Worm (Caenorhabditis elegans) whole organism, L1 larva: Measurements from ENCODE around the gene F33C8.2.

ENCODE experiments used
- C16A3.4 ChIP-seq: fragments of 150-350 bp; optimal IDR thresholded peaks from 2 replicates; lab custom pipeline; 2014; ENCODE audit warnings: missing biosample characterization, missing genetic modification characterization
- C34B4.2 ChIP-seq: sonication (generic microtip); optimal IDR thresholded peaks from 2 replicates; lab custom pipeline; 2017; ENCODE audit warnings: mild to moderate bottlenecking, missing genetic modification characterization, missing compliant biosample characterization
- F16B12.6 ChIP-seq: fragments of 150-350 bp; optimal IDR thresholded peaks from 2 replicates; lab custom pipeline; 2014; ENCODE audit warnings: missing biosample characterization, missing genetic modification characterization
- Y116A8C.19 ChIP-seq: sonication (generic microtip); optimal IDR thresholded peaks from 2 replicates; lab custom pipeline; 2016; ENCODE audit warnings: missing compliant biosample characterization, missing genetic modification characterization, borderline replicate concordance
- alr-1 ChIP-seq: fragments of 200-800 bp; sonication (Bioruptor generic); optimal IDR thresholded peaks from 2 replicates; lab custom pipeline; 2018; ENCODE audit warnings: borderline replicate concordance, mild to moderate bottlenecking, missing genetic modification characterization, missing compliant biosample characterization
- aly-2 ChIP-seq: fragments of 150-350 bp; optimal IDR thresholded peaks from 2 replicates; lab custom pipeline; 2014; ENCODE audit warnings: missing biosample characterization, missing genetic modification characterization
- dpl-1 ChIP-seq, 3 experiments: fragments of 150-350 bp in 2 of 3; sonication (generic microtip) in 1 of 3; optimal IDR thresholded peaks; 2 replicates each; lab custom pipeline; 2014 to 2017; ENCODE audit warnings: missing biosample characterization in 3 of 3, missing genetic modification characterization in 3 of 3, missing genetic modification reagents in 3 of 3
- efl-1 ChIP-seq, 4 experiments: fragments of 150-350 bp; optimal IDR thresholded peaks in 3 of 4; peaks in 1 of 4; 1 replicate in 1 of 4; 2 replicates in 3 of 4; lab custom pipeline; 2014; ENCODE audit warnings: missing biosample characterization in 2 of 4, missing genetic modification characterization in 2 of 4, missing genetic modification reagents in 2 of 4
- egl-13 ChIP-seq: sonication (generic microtip); optimal IDR thresholded peaks from 2 replicates; lab custom pipeline; 2016; ENCODE audit warnings: missing genotype, missing genetic modification reagents, missing genetic modification characterization, missing compliant biosample characterization
- egl-27 ChIP-seq, 2 experiments: fragments of 150-350 bp in 1 of 2; sonication (generic microtip); optimal IDR thresholded peaks; 3 replicates each; lab custom pipeline; 2017 to 2018; ENCODE audit warnings: missing biosample characterization in 2 of 2, missing genetic modification characterization in 2 of 2, missing genetic modification reagents in 2 of 2
- fkh-10 ChIP-seq: sonication (generic microtip); optimal IDR thresholded peaks from 2 replicates; lab custom pipeline; 2017; ENCODE audit warnings: missing biosample characterization, missing genetic modification reagents, missing genetic modification characterization
- fkh-4 ChIP-seq: sonication (generic microtip); optimal IDR thresholded peaks from 2 replicates; lab custom pipeline; 2016; ENCODE audit warnings: missing compliant biosample characterization, missing genetic modification characterization, borderline replicate concordance
- fos-1 ChIP-seq: fragments of 150-350 bp; optimal IDR thresholded peaks from 2 replicates; lab custom pipeline; 2014; ENCODE audit warnings: missing biosample characterization, missing genetic modification characterization
- irx-1 ChIP-seq: sonication (generic microtip); optimal IDR thresholded peaks from 2 replicates; lab custom pipeline; 2016; ENCODE audit warnings: missing genetic modification characterization, missing compliant biosample characterization
- isw-1 ChIP-seq: fragments of 200-800 bp; sonication (Bioruptor generic); IDR thresholded peaks from 2 replicates; pipeline ENCODE4 v1.3.6; 2022; ENCODE audit warnings: missing genetic modification characterization, missing compliant biosample characterization
- jun-1 ChIP-seq: fragments of 150-350 bp; optimal IDR thresholded peaks from 2 replicates; lab custom pipeline; 2014; ENCODE audit warnings: missing biosample characterization, missing genetic modification reagents, missing genetic modification characterization
- lin-13 ChIP-seq: fragments of 150-350 bp; optimal IDR thresholded peaks from 2 replicates; lab custom pipeline; 2014; ENCODE audit warnings: missing biosample characterization, missing genetic modification reagents, missing genetic modification characterization
- lin-14 ChIP-seq: fragments of 200-800 bp; sonication (Bioruptor generic); optimal IDR thresholded peaks from 2 replicates; lab custom pipeline; 2018; ENCODE audit warnings: mild to moderate bottlenecking, missing genetic modification characterization, moderate library complexity, missing compliant biosample characterization
- mab-9 ChIP-seq: fragments of 200-800 bp; sonication (Bioruptor generic); IDR thresholded peaks from 2 replicates; pipeline ENCODE4 v1.3.6; 2022; ENCODE audit warnings: missing genetic modification reagents, missing genetic modification characterization, missing compliant biosample characterization
- mdl-1 ChIP-seq, 2 experiments: fragments of 150-350 bp; optimal IDR thresholded peaks; 2 replicates each; lab custom pipeline; 2014 to 2017; ENCODE audit warnings: missing biosample characterization in 2 of 2, missing genetic modification characterization in 2 of 2, inconsistent platforms in 1 of 2
- mef-2 ChIP-seq: fragments of 150-350 bp; optimal IDR thresholded peaks from 2 replicates; lab custom pipeline; 2014; ENCODE audit warnings: missing biosample characterization, missing genetic modification characterization
- mep-1 ChIP-seq: fragments of 150-350 bp; optimal IDR thresholded peaks from 2 replicates; lab custom pipeline; 2014; ENCODE audit warnings: missing biosample characterization, missing genetic modification characterization
- nhr-11 ChIP-seq: fragments of 150-350 bp; optimal IDR thresholded peaks from 2 replicates; lab custom pipeline; 2014; ENCODE audit warnings: missing biosample characterization, missing genetic modification characterization
- nhr-12 ChIP-seq: sonication (generic microtip); optimal IDR thresholded peaks from 2 replicates; lab custom pipeline; 2017; ENCODE audit warnings: missing biosample characterization, missing genetic modification characterization
- nhr-19 ChIP-seq: fragments of 200-800 bp; sonication (Bioruptor generic); conservative IDR thresholded peaks from 2 replicates; pipeline ENCODE4 v1.3.6; 2022; ENCODE audit warnings: missing genetic modification characterization, missing compliant biosample characterization
- nhr-237 ChIP-seq: fragments of 150-350 bp; optimal IDR thresholded peaks from 2 replicates; lab custom pipeline; 2014; ENCODE audit warnings: missing biosample characterization, missing genetic modification characterization
- nhr-47 ChIP-seq: sonication (generic microtip); optimal IDR thresholded peaks from 2 replicates; lab custom pipeline; 2016; ENCODE audit warnings: mild to moderate bottlenecking, missing genetic modification characterization, moderate library complexity, missing compliant biosample characterization
- nhr-71 ChIP-seq: sonication (generic microtip); optimal IDR thresholded peaks from 2 replicates; lab custom pipeline; 2016; ENCODE audit warnings: mild to moderate bottlenecking, missing genetic modification characterization, moderate library complexity, missing compliant biosample characterization
- nhr-76 ChIP-seq: sonication (generic microtip); optimal IDR thresholded peaks from 2 replicates; lab custom pipeline; 2017; ENCODE audit warnings: missing biosample characterization, missing genetic modification characterization
- nhr-77 ChIP-seq: fragments of 150-350 bp; optimal IDR thresholded peaks from 2 replicates; lab custom pipeline; 2014; ENCODE audit warnings: missing biosample characterization, missing genetic modification characterization
- nhr-84 ChIP-seq: sonication (generic microtip); optimal IDR thresholded peaks from 2 replicates; lab custom pipeline; 2017; ENCODE audit warnings: missing biosample characterization, missing genetic modification characterization
- nhr-85 ChIP-seq: sonication (generic microtip); peaks from one replicate; lab custom pipeline; 2016; ENCODE audit warnings: missing genetic modification characterization, inconsistent platforms, missing compliant biosample characterization
- nhr-90 ChIP-seq: sonication (generic microtip); optimal IDR thresholded peaks from 2 replicates; lab custom pipeline; 2016; ENCODE audit warnings: mild to moderate bottlenecking, missing genetic modification characterization, missing compliant biosample characterization; ENCODE audit not compliant: poor library complexity
- pag-3 ChIP-seq: sonication (generic microtip); optimal IDR thresholded peaks from 2 replicates; lab custom pipeline; 2017; ENCODE audit warnings: missing genetic modification characterization, mild to moderate bottlenecking, missing compliant biosample characterization, antibody characterized with exemption, borderline replicate concordance; ENCODE audit not compliant: insufficient read depth
- pqm-1 ChIP-seq: sonication (generic microtip); optimal IDR thresholded peaks from 3 replicates; lab custom pipeline; 2017; ENCODE audit warnings: missing biosample characterization, missing genetic modification characterization
- rnt-1 ChIP-seq: sonication (generic microtip); optimal IDR thresholded peaks from 2 replicates; lab custom pipeline; 2016; ENCODE audit warnings: mild to moderate bottlenecking, missing genetic modification characterization, moderate library complexity, missing compliant biosample characterization
- snpc-4 ChIP-seq: fragments of 150-350 bp; optimal IDR thresholded peaks from 2 replicates; lab custom pipeline; 2014; ENCODE audit warnings: missing biosample characterization, missing genetic modification characterization
- snu-23 ChIP-seq: sonication (generic microtip); optimal IDR thresholded peaks from 2 replicates; lab custom pipeline; 2016; ENCODE audit warnings: missing genetic modification characterization, missing compliant biosample characterization
- sup-37 ChIP-seq: fragments of 200-800 bp; sonication (Bioruptor generic); optimal IDR thresholded peaks from 2 replicates; lab custom pipeline; 2018; ENCODE audit warnings: mild to moderate bottlenecking, missing genetic modification characterization, missing compliant biosample characterization
- tlp-1 ChIP-seq: fragments of 150-350 bp; optimal IDR thresholded peaks from 2 replicates; lab custom pipeline; 2014; ENCODE audit warnings: missing biosample characterization, missing genetic modification characterization
- unc-130 ChIP-seq: fragments of 150-350 bp; optimal IDR thresholded peaks from 2 replicates; lab custom pipeline; 2017; ENCODE audit warnings: missing biosample characterization, missing genetic modification characterization, inconsistent platforms
- unc-86 ChIP-seq: sonication (generic microtip); optimal IDR thresholded peaks from 2 replicates; lab custom pipeline; 2016; ENCODE audit warnings: missing genetic modification characterization, missing compliant biosample characterization
- unc-98 ChIP-seq: fragments of 200-800 bp; sonication (Bioruptor generic); IDR thresholded peaks from 2 replicates; pipeline ENCODE4 v1.3.6; 2022; ENCODE audit warnings: missing genetic modification characterization, missing compliant biosample characterization
- vab-15 ChIP-seq: sonication (generic microtip); optimal IDR thresholded peaks from 2 replicates; lab custom pipeline; 2017; ENCODE audit warnings: missing genotype, mild to moderate bottlenecking, missing genetic modification characterization, missing compliant biosample characterization
- zag-1 ChIP-seq: fragments of 150-350 bp; optimal IDR thresholded peaks from 2 replicates; lab custom pipeline; 2014; ENCODE audit warnings: missing biosample characterization, missing genetic modification characterization

Gene F33C8.2

ce11 chrX:14684406-14684927 is 36.7 kb upstream of the F33C8.2 start, which contains the start of gene csq-1:
TSS of gene csq-1 (plus strand) at chrX:14684877.
- TF ChIP-seq mef-2 (tag; lab: Kevin White, UChicago) (no peak), nhr-90 (tag; lab: Kevin White, UChicago) (no peak), lin-13 (GFP tag; lab: Kevin White, UChicago) (no peak), nhr-11 (no peak), jun-1 (tag; lab: Kevin White, UChicago) (no peak), nhr-76 (tag; lab: Kevin White, UChicago) (no peak), fkh-4 (tag; lab: Kevin White, UChicago) (no peak), vab-15 (tag; lab: Kevin White, UChicago) (no peak), dpl-1 (GFP tag; optimal IDR thresholded peaks at IDR 0.05; lab: Kevin White, UChicago) (no peak), mep-1 (no peak), irx-1 (tag; lab: Kevin White, UChicago) (no peak), C16A3.4 (tag; lab: Kevin White, UChicago) (no peak), isw-1 (GFP tag; lab: Robert Waterston, UW) (no peak), nhr-71 (tag; lab: Kevin White, UChicago) (peak; percentile 45), mdl-1 (tag; optimal IDR thresholded peaks at IDR 0.05; lab: Kevin White, UChicago) (no peak), nhr-12 (tag; lab: Kevin White, UChicago) (no peak), nhr-47 (tag; lab: Kevin White, UChicago) (no peak), zag-1 (tag; lab: Kevin White, UChicago) (no peak), mab-9 (GFP tag; lab: Robert Waterston, UW) (no peak), egl-13 (tag; lab: Kevin White, UChicago) (no peak), pag-3 (peak; percentile 89), unc-86 (tag; lab: Kevin White, UChicago) (no peak), snpc-4 (tag; lab: Kevin White, UChicago) (no peak), alr-1 (tag; lab: Kevin White, UChicago) (no peak), unc-130 (no peak), F16B12.6 (tag; lab: Kevin White, UChicago) (no peak), nhr-77 (tag; lab: Kevin White, UChicago) (no peak), nhr-19 (GFP tag; lab: Robert Waterston, UW) (peak; percentile 30), efl-1 (optimal IDR thresholded peaks at IDR 0.05; lab: Kevin White, UChicago) (no peak), efl-1 (GFP tag; optimal IDR thresholded peaks at IDR 0.05 in 1 of 2; lab: Kevin White, UChicago) (peak in 1 of 2 experiments; percentile 86), nhr-85 (tag; lab: Kevin White, UChicago) (no peak), pqm-1 (tag; lab: Kevin White, UChicago) (no peak), snu-23 (GFP tag; lab: Kevin White, UChicago) (peak; percentile 22), sup-37 (GFP tag; lab: Kevin White, UChicago) (no peak), nhr-84 (no peak), C34B4.2 (tag; lab: Kevin White, UChicago) (no peak), unc-98 (GFP tag; lab: Robert Waterston, UW) (no peak), Y116A8C.19 (tag; lab: Kevin White, UChicago) (no peak), lin-14 (GFP tag; lab: Kevin White, UChicago) (peak; percentile 82), nhr-237 (tag; lab: Kevin White, UChicago) (no peak), aly-2 (no peak), fos-1 (no peak), rnt-1 (peak; percentile 59), fkh-10 (peak; percentile 31), egl-27 (tag; optimal IDR thresholded peaks at IDR 0.05; lab: Kevin White, UChicago) (no peak), tlp-1 (tag; lab: Kevin White, UChicago) (no peak)
